Worm (Caenorhabditis elegans) whole organism, L2 larva: ENCODE measurements around the gene K07F5.6.

Experiments
- C34F6.9 ChIP-seq: fragments of 150-350 bp; optimal IDR thresholded peaks from 2 replicates; lab custom pipeline; 2014; ENCODE audit warnings: missing biosample characterization, missing genetic modification characterization
- F13H6.1 ChIP-seq: sonication (generic microtip); optimal IDR thresholded peaks from 2 replicates; lab custom pipeline; 2016; ENCODE audit warnings: missing genetic modification characterization, missing compliant biosample characterization
- R02D3.7 ChIP-seq: fragments of 150-350 bp; optimal IDR thresholded peaks from 2 replicates; lab custom pipeline; 2014; ENCODE audit warnings: missing biosample characterization, missing genetic modification characterization
- Y55F3AM.14 ChIP-seq: fragments of 200-800 bp; sonication (Bioruptor generic); optimal IDR thresholded peaks from 2 replicates; lab custom pipeline; 2018; ENCODE audit warnings: mild to moderate bottlenecking, missing genetic modification characterization, missing compliant biosample characterization
- ZK546.5 ChIP-seq: sonication (generic microtip); optimal IDR thresholded peaks from 2 replicates; lab custom pipeline; 2017; ENCODE audit warnings: missing biosample characterization, missing genetic modification characterization
- ama-1 ChIP-seq: fragments of 150-350 bp; optimal IDR thresholded peaks from 2 replicates; lab custom pipeline; 2018; ENCODE audit warnings: inconsistent platforms
- blmp-1 ChIP-seq: sonication (generic microtip); optimal IDR thresholded peaks from 2 replicates; lab custom pipeline; 2017; ENCODE audit warnings: missing genetic modification characterization, mild to moderate bottlenecking, missing compliant biosample characterization, antibody characterized with exemption, moderate library complexity; ENCODE audit not compliant: insufficient read depth
- ceh-16 ChIP-seq: fragments of 150-350 bp; optimal IDR thresholded peaks from 2 replicates; lab custom pipeline; 2014; ENCODE audit warnings: missing biosample characterization, missing genetic modification characterization
- ceh-82 ChIP-seq: fragments of 150-350 bp; optimal IDR thresholded peaks from 2 replicates; lab custom pipeline; 2014; ENCODE audit warnings: missing biosample characterization, missing genetic modification characterization
- crh-2 ChIP-seq: sonication (generic microtip); optimal IDR thresholded peaks from 2 replicates; lab custom pipeline; 2017; ENCODE audit warnings: missing biosample characterization, missing genetic modification characterization
- egl-27 ChIP-seq: sonication (generic microtip); optimal IDR thresholded peaks from 3 replicates; lab custom pipeline; 2017; ENCODE audit warnings: missing biosample characterization, missing genetic modification reagents, missing genetic modification characterization
- elt-3 ChIP-seq: sonication (generic microtip); optimal IDR thresholded peaks from 2 replicates; lab custom pipeline; 2017; ENCODE audit warnings: missing biosample characterization, missing genetic modification characterization
- fos-1 ChIP-seq: fragments of 150-350 bp; optimal IDR thresholded peaks from 2 replicates; lab custom pipeline; 2014; ENCODE audit warnings: missing biosample characterization, missing genetic modification characterization
- gmeb-1 ChIP-seq: fragments of 150-350 bp; optimal IDR thresholded peaks from 2 replicates; lab custom pipeline; 2014; ENCODE audit warnings: missing biosample characterization, missing genetic modification characterization
- lin-11 ChIP-seq: fragments of 150-350 bp; sonication (generic microtip); optimal IDR thresholded peaks from 2 replicates; lab custom pipeline; 2014; ENCODE audit warnings: missing biosample characterization, missing genetic modification characterization, inconsistent platforms, mixed read lengths
- lin-13 ChIP-seq: fragments of 150-350 bp; optimal IDR thresholded peaks from 2 replicates; lab custom pipeline; 2014; ENCODE audit warnings: missing biosample characterization, missing genetic modification reagents, missing genetic modification characterization
- lin-39 ChIP-seq: fragments of 150-350 bp; optimal IDR thresholded peaks from 2 replicates; lab custom pipeline; 2014; ENCODE audit warnings: missing biosample characterization, missing genetic modification reagents, missing genetic modification characterization
- lsy-2 ChIP-seq, 2 experiments: fragments of 150-350 bp in 1 of 2; sonication (generic microtip) in 1 of 2; optimal IDR thresholded peaks; 2 replicates each; lab custom pipeline; 2014 to 2017; ENCODE audit warnings: missing biosample characterization in 2 of 2, missing genetic modification characterization in 2 of 2
- mbf-1 ChIP-seq: sonication (generic microtip); optimal IDR thresholded peaks from 2 replicates; lab custom pipeline; 2017; ENCODE audit warnings: missing biosample characterization, missing genetic modification characterization
- mdl-1 ChIP-seq, 2 experiments: fragments of 150-350 bp in 1 of 2; sonication (generic microtip) in 1 of 2; optimal IDR thresholded peaks; 2 replicates each; lab custom pipeline; 2017; ENCODE audit warnings: missing biosample characterization in 2 of 2, missing genetic modification characterization in 2 of 2
- nhr-10 ChIP-seq: sonication (generic microtip); optimal IDR thresholded peaks from 2 replicates; lab custom pipeline; 2017; ENCODE audit warnings: missing biosample characterization, missing genetic modification characterization
- nhr-129 ChIP-seq: fragments of 150-350 bp; optimal IDR thresholded peaks from 2 replicates; lab custom pipeline; 2014; ENCODE audit warnings: missing biosample characterization, missing genetic modification characterization
- nhr-21 ChIP-seq: fragments of 150-350 bp; optimal IDR thresholded peaks from 2 replicates; lab custom pipeline; 2014; ENCODE audit warnings: missing biosample characterization, missing genetic modification characterization
- nhr-23 ChIP-seq: fragments of 150-350 bp; optimal IDR thresholded peaks from 2 replicates; lab custom pipeline; 2014; ENCODE audit warnings: missing biosample characterization, missing genetic modification reagents, missing genetic modification characterization
- nhr-25 ChIP-seq: fragments of 150-350 bp; sonication (generic microtip); optimal IDR thresholded peaks from 3 replicates; lab custom pipeline; 2014; ENCODE audit warnings: missing biosample characterization, missing genetic modification characterization
- nhr-6 ChIP-seq: fragments of 150-350 bp; optimal IDR thresholded peaks from 2 replicates; lab custom pipeline; 2014; ENCODE audit warnings: missing biosample characterization, missing genetic modification characterization
- nhr-77 ChIP-seq: fragments of 150-350 bp; optimal IDR thresholded peaks from 2 replicates; lab custom pipeline; 2014; ENCODE audit warnings: missing biosample characterization, missing genetic modification characterization
- peb-1 ChIP-seq: fragments of 150-350 bp; optimal IDR thresholded peaks from 2 replicates; lab custom pipeline; 2014; ENCODE audit warnings: missing biosample characterization, missing genetic modification characterization
- sem-4 ChIP-seq: fragments of 150-350 bp; optimal IDR thresholded peaks from 2 replicates; lab custom pipeline; 2014; ENCODE audit warnings: missing biosample characterization, missing genetic modification reagents, missing genetic modification characterization
- skn-1 ChIP-seq: sonication (generic microtip); optimal IDR thresholded peaks from 2 replicates; lab custom pipeline; 2017; ENCODE audit warnings: missing biosample characterization, missing genetic modification characterization
- sma-3 ChIP-seq: sonication (generic microtip); optimal IDR thresholded peaks from 2 replicates; lab custom pipeline; 2016; ENCODE audit warnings: missing genetic modification reagents, missing genetic modification characterization, missing compliant biosample characterization
- sma-9 ChIP-seq, 2 experiments: fragments of 150-350 bp in 1 of 2; sonication (generic microtip) in 1 of 2; optimal IDR thresholded peaks; 2 replicates each; lab custom pipeline; 2014 to 2016; ENCODE audit warnings: missing genetic modification characterization in 2 of 2, mild to moderate bottlenecking in 1 of 2, missing biosample characterization in 1 of 2, missing compliant biosample characterization in 1 of 2, missing genetic modification reagents in 1 of 2, moderate library complexity in 1 of 2
- snpc-4 ChIP-seq: fragments of 150-350 bp; optimal IDR thresholded peaks from 2 replicates; lab custom pipeline; 2014; ENCODE audit warnings: missing biosample characterization, missing genetic modification characterization
- unc-39 ChIP-seq: fragments of 150-350 bp; optimal IDR thresholded peaks from 2 replicates; lab custom pipeline; 2014; ENCODE audit warnings: missing biosample characterization, missing genetic modification characterization
- unc-55 ChIP-seq: fragments of 150-350 bp; sonication (generic microtip); optimal IDR thresholded peaks from 3 replicates; lab custom pipeline; 2014; ENCODE audit warnings: missing biosample characterization, missing genetic modification reagents, missing genetic modification characterization
- unc-62 ChIP-seq: fragments of 150-350 bp; optimal IDR thresholded peaks from 2 replicates; lab custom pipeline; 2014; ENCODE audit warnings: missing biosample characterization, missing genetic modification reagents, missing genetic modification characterization
- zag-1 ChIP-seq: fragments of 150-350 bp; optimal IDR thresholded peaks from 2 replicates; lab custom pipeline; 2014; ENCODE audit warnings: missing biosample characterization, missing genetic modification characterization
- ztf-1 ChIP-seq: fragments of 200-800 bp; sonication (Bioruptor generic); conservative IDR thresholded peaks from 2 replicates; pipeline ENCODE4 v1.3.6; 2022; ENCODE audit warnings: missing genetic modification characterization, missing compliant biosample characterization
- ztf-11 ChIP-seq: sonication (generic microtip); optimal IDR thresholded peaks from 2 replicates; lab custom pipeline; 2017; ENCODE audit warnings: missing biosample characterization, missing genetic modification characterization
- ztf-4 ChIP-seq: fragments of 150-350 bp; optimal IDR thresholded peaks from 2 replicates; lab custom pipeline; 2014; ENCODE audit warnings: missing biosample characterization, missing genetic modification characterization

K07F5.6 gene

ce11 chrIV:9873837-9874236 lies 27.4 kb upstream of the K07F5.6 start (continued):
- no peak for TF ChIP-seq peb-1
- TF ChIP-seq nhr-10 (tag; lab: Kevin White, UChicago), result no peak
- TF ChIP-seq ZK546.5 (tag; lab: Kevin White, UChicago), result no peak
- no peak for TF ChIP-seq unc-62 (GFP tag; lab: Kevin White, UChicago)
- TF ChIP-seq sem-4 (tag; lab: Kevin White, UChicago), result no peak
- TF ChIP-seq crh-2 (tag; lab: Kevin White, UChicago), result peak; percentile 90
- TF ChIP-seq ceh-16 (tag; lab: Kevin White, UChicago), result peak; percentile 61
- TF ChIP-seq R02D3.7 (tag; lab: Kevin White, UChicago), result no peak
- TF ChIP-seq unc-55 (GFP tag; lab: Kevin White, UChicago), result peak; percentile 69
- peak; percentile 64 for TF ChIP-seq fos-1 (tag; lab: Kevin White, UChicago)
- TF ChIP-seq, all 48 proteins: peak for 19

ce11 chrIV:9872786-9873185 lies 26.3 kb upstream of the K07F5.6 start:
- peak; percentile 36 for TF ChIP-seq F13H6.1 (tag; lab: Kevin White, UChicago)
- peak; percentile 57 for TF ChIP-seq zag-1 (tag; lab: Kevin White, UChicago)
- peak; percentile 35 for TF ChIP-seq C34F6.9 (tag; lab: Kevin White, UChicago)
- TF ChIP-seq ceh-16 (tag; lab: Kevin White, UChicago), result no peak
- peak; percentile 47 for TF ChIP-seq nhr-129 (tag; lab: Kevin White, UChicago)
- TF ChIP-seq unc-55 (GFP tag; lab: Kevin White, UChicago), result peak; percentile 9
- no peak for TF ChIP-seq lin-39 (tag; lab: Kevin White, UChicago)
- TF ChIP-seq sma-9 (GFP tag; optimal IDR thresholded peaks at IDR 0.05; lab: Kevin White, UChicago), result peak; percentile 70
- no peak for TF ChIP-seq sma-9 (tag; optimal IDR thresholded peaks at IDR 0.05; lab: Kevin White, UChicago)
- no peak for TF ChIP-seq ceh-82 (tag; lab: Kevin White, UChicago)
- TF ChIP-seq ama-1 (lab: Kevin White, UChicago), result no peak
- peak in 1 of 2 experiments; percentile 34 for TF ChIP-seq lsy-2 (tag; optimal IDR thresholded peaks at IDR 0.05; lab: Kevin White, UChicago)
- peak; percentile 32 for TF ChIP-seq skn-1
- peak; percentile 81 for TF ChIP-seq fos-1 (tag; lab: Kevin White, UChicago)
- no peak for TF ChIP-seq nhr-23
- TF ChIP-seq mbf-1 (tag; lab: Kevin White, UChicago), result no peak
- TF ChIP-seq crh-2 (tag; lab: Kevin White, UChicago), result peak; percentile 78
- TF ChIP-seq nhr-21 (tag; lab: Kevin White, UChicago), result no peak
- TF ChIP-seq sem-4 (tag; lab: Kevin White, UChicago), result no peak

ce11 chrIV:9872210-9872609 lies 25.7 kb upstream of the K07F5.6 start:
- TF ChIP-seq nhr-25 (tag; lab: Kevin White, UChicago) (peak; percentile 53), nhr-6 (tag; lab: Kevin White, UChicago) (no peak), sma-9 (GFP tag; optimal IDR thresholded peaks at IDR 0.05; lab: Kevin White, UChicago) (peak; percentile 9), sma-9 (tag; optimal IDR thresholded peaks at IDR 0.05; lab: Kevin White, UChicago) (no peak), unc-39 (tag; lab: Kevin White, UChicago) (no peak), egl-27 (tag; lab: Kevin White, UChicago) (no peak), ztf-4 (tag; lab: Kevin White, UChicago) (no peak), ztf-11 (tag; lab: Kevin White, UChicago) (no peak), lin-13 (no peak), ZK546.5 (tag; lab: Kevin White, UChicago) (no peak), ama-1 (lab: Kevin White, UChicago) (no peak), nhr-77 (tag; lab: Kevin White, UChicago) (no peak), Y55F3AM.14 (no peak), lin-39 (tag; lab: Kevin White, UChicago) (no peak), skn-1 (no peak), C34F6.9 (tag; lab: Kevin White, UChicago) (no peak)

DNA sequence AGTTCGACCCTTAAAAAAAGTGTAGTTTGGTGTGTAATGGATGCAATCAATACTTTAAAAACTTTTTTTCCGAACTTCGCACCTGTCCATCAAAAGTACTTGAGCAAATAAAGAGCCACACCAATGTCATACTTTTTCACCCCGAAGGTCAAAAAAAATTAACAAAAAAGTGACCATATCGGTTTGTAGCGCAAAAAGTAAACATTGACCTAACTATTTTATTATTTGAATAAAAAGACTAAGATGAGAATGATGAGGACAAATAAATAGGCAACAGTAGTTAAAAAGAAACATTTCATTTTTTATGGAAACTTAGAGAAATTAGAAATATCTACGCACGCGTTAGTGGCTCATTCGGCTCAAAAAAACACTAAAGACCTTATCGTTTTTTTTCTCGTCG lies 22.9 kb upstream of the K07F5.6 start:
- TF ChIP-seq unc-39 (tag; lab: Kevin White, UChicago), result no peak
- no peak for TF ChIP-seq lin-13

DNA sequence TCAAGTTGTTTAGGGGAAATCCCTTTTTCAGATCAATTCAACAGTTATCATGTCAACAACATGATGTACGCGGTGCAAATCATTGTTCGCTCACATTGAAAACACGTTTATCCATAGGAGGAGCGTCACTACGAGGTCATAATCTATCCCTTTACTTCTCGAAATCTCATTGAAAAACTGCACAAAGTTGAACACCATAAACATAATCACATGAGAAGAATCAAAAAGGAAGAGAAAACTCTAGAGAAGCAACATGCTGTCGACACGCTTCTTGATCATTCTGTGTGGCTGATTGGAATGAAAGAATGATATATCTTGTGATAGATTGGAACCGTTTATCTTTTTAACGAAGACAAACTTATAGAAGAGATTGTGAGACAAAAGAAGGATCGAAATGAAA lies 21.4 kb upstream of the K07F5.6 start:
- TF ChIP-seq sma-3 (GFP tag; lab: Kevin White, UChicago) (peak; percentile 96), ztf-11 (tag; lab: Kevin White, UChicago) (no peak), elt-3 (tag; lab: Kevin White, UChicago) (no peak), nhr-23 (no peak), fos-1 (tag; lab: Kevin White, UChicago) (peak; percentile 42), egl-27 (tag; lab: Kevin White, UChicago) (peak; percentile 48), nhr-6 (tag; lab: Kevin White, UChicago) (peak; percentile 52), lin-11 (tag; lab: Kevin White, UChicago) (no peak), nhr-21 (tag; lab: Kevin White, UChicago) (peak; percentile 99), ztf-4 (tag; lab: Kevin White, UChicago) (peak; percentile 18), F13H6.1 (tag; lab: Kevin White, UChicago) (peak; percentile 33), gmeb-1 (tag; lab: Kevin White, UChicago) (peak; percentile 59), nhr-25 (tag; lab: Kevin White, UChicago) (peak; percentile 97), lsy-2 (tag; optimal IDR thresholded peaks at IDR 0.05; lab: Kevin White, UChicago) (peak in 1 of 2 experiments; percentile 68), snpc-4 (tag; lab: Kevin White, UChicago) (no peak), unc-39 (tag; lab: Kevin White, UChicago) (no peak), nhr-129 (tag; lab: Kevin White, UChicago) (peak; percentile 63), sma-9 (GFP tag; optimal IDR thresholded peaks at IDR 0.05; lab: Kevin White, UChicago) (peak; percentile 98), sma-9 (tag; optimal IDR thresholded peaks at IDR 0.05; lab: Kevin White, UChicago) (no peak), mdl-1 (tag; optimal IDR thresholded peaks at IDR 0.05; lab: Kevin White, UChicago) (peak in 1 of 2 experiments; percentile 77), crh-2 (tag; lab: Kevin White, UChicago) (peak; percentile 49), sem-4 (tag; lab: Kevin White, UChicago) (no peak), blmp-1 (tag; lab: Kevin White, UChicago) (peak; percentile 91), ztf-1 (GFP tag; lab: Robert Waterston, UW) (no peak)
